Worm (Caenorhabditis elegans) whole organism, L4 larva: ENCODE results near the gene W08E12.4.
A peak's percentile ranks its signal among the peaks of the same experiment; 100 is the strongest.

Experiments used
- D1046.2 ChIP-seq: fragments of 200-800 bp; sonication (Bioruptor generic); IDR thresholded peaks from 2 replicates; pipeline ENCODE4 v1.3.6; 2022; ENCODE audit warnings: missing genetic modification characterization, missing compliant biosample characterization
- F44E2.7 ChIP-seq: fragments of 200-800 bp; sonication (Bioruptor generic); IDR thresholded peaks from 2 replicates; pipeline ENCODE4 v2.1.2; 2022; ENCODE audit warnings: missing genetic modification characterization, missing compliant biosample characterization
- F49E8.2 ChIP-seq: sonication (generic microtip); optimal IDR thresholded peaks from 2 replicates; lab custom pipeline; 2016; ENCODE audit warnings: missing compliant biosample characterization, mild to moderate bottlenecking, missing genetic modification characterization, borderline replicate concordance
- Y105C5A.15 ChIP-seq: fragments of 200-800 bp; sonication (Bioruptor generic); IDR thresholded peaks from 2 replicates; pipeline ENCODE4 v1.3.6; 2022; ENCODE audit warnings: missing genetic modification characterization, missing compliant biosample characterization
- Y48G9A.11 ChIP-seq: fragments of 200-800 bp; sonication (Bioruptor generic); IDR thresholded peaks from 2 replicates; pipeline ENCODE4 v1.3.6; 2022; ENCODE audit warnings: missing genetic modification reagents, missing genetic modification characterization, missing compliant biosample characterization
- ama-1 ChIP-seq: fragments of 150-350 bp; optimal IDR thresholded peaks from 2 replicates; lab custom pipeline; 2014; ENCODE audit warnings: inconsistent platforms, mixed read lengths
- ceh-28 ChIP-seq: fragments of 150-350 bp; optimal IDR thresholded peaks from 2 replicates; lab custom pipeline; 2014; ENCODE audit warnings: missing biosample characterization, missing genetic modification reagents, missing genetic modification characterization
- ceh-32 ChIP-seq: sonication (generic microtip); optimal IDR thresholded peaks from 2 replicates; lab custom pipeline; 2016; ENCODE audit warnings: mild to moderate bottlenecking, missing genetic modification characterization, missing compliant biosample characterization; ENCODE audit not compliant: poor library complexity
- cey-2 ChIP-seq: sonication (generic microtip); optimal IDR thresholded peaks from 3 replicates; lab custom pipeline; 2017; ENCODE audit warnings: missing genetic modification characterization, mild to moderate bottlenecking, missing compliant biosample characterization, antibody characterized with exemption, borderline replicate concordance; ENCODE audit not compliant: insufficient read depth
- ctbp-1 ChIP-seq: fragments of 200-800 bp; sonication (Bioruptor generic); IDR thresholded peaks from 2 replicates; pipeline ENCODE4 v1.3.6; 2022; ENCODE audit warnings: missing genetic modification reagents, missing genetic modification characterization, missing compliant biosample characterization
- dmd-6 ChIP-seq: fragments of 200-800 bp; sonication (Bioruptor generic); IDR thresholded peaks from 2 replicates; pipeline ENCODE4 v1.3.6; 2022; ENCODE audit warnings: missing genetic modification reagents, missing genetic modification characterization, missing compliant biosample characterization
- fkh-10 ChIP-seq: fragments of 150-350 bp; optimal IDR thresholded peaks from 2 replicates; lab custom pipeline; 2014; ENCODE audit warnings: missing biosample characterization, missing genetic modification reagents, missing genetic modification characterization
- gei-8 ChIP-seq: fragments of 200-800 bp; sonication (Bioruptor generic); optimal IDR thresholded peaks from 2 replicates; lab custom pipeline; 2018; ENCODE audit warnings: mild to moderate bottlenecking, missing genetic modification characterization, missing compliant biosample characterization
- lin-13 ChIP-seq: fragments of 150-350 bp; optimal IDR thresholded peaks from 2 replicates; lab custom pipeline; 2014; ENCODE audit warnings: missing biosample characterization, missing genetic modification reagents, missing genetic modification characterization
- lin-38 ChIP-seq: fragments of 200-800 bp; sonication (Bioruptor generic); IDR thresholded peaks from 2 replicates; pipeline ENCODE4 v1.3.6; 2022; ENCODE audit warnings: missing genetic modification reagents, missing genetic modification characterization, missing compliant biosample characterization
- mdl-1 ChIP-seq, 2 experiments: fragments of 150-350 bp in 1 of 2; sonication (generic microtip) in 1 of 2; optimal IDR thresholded peaks; 2 replicates each; lab custom pipeline; 2014 to 2017; ENCODE audit warnings: missing biosample characterization in 2 of 2, missing genetic modification characterization in 2 of 2
- mes-2 ChIP-seq: sonication (generic microtip); optimal IDR thresholded peaks from 2 replicates; lab custom pipeline; 2016; ENCODE audit warnings: missing genotype, mild to moderate bottlenecking, missing genetic modification characterization, missing compliant biosample characterization; ENCODE audit not compliant: poor library complexity, severe bottlenecking
- nhr-10 ChIP-seq: fragments of 150-350 bp; optimal IDR thresholded peaks from 2 replicates; lab custom pipeline; 2014; ENCODE audit warnings: missing biosample characterization, missing genetic modification characterization
- nhr-11 ChIP-seq: fragments of 150-350 bp; optimal IDR thresholded peaks from 2 replicates; lab custom pipeline; 2014; ENCODE audit warnings: missing biosample characterization, missing genetic modification characterization
- nhr-28 ChIP-seq: fragments of 150-350 bp; optimal IDR thresholded peaks from 2 replicates; lab custom pipeline; 2014; ENCODE audit warnings: missing biosample characterization, missing genetic modification characterization
- nhr-41 ChIP-seq: fragments of 200-800 bp; sonication (Bioruptor generic); IDR thresholded peaks from 2 replicates; pipeline ENCODE4 v1.3.6; 2022; ENCODE audit warnings: missing genetic modification reagents, missing genetic modification characterization, missing compliant biosample characterization
- nhr-42 ChIP-seq: fragments of 200-800 bp; sonication (Bioruptor generic); IDR thresholded peaks from 2 replicates; pipeline ENCODE4 v1.3.6; 2022; ENCODE audit warnings: missing genetic modification characterization, missing compliant biosample characterization
- nhr-6 ChIP-seq: fragments of 150-350 bp; optimal IDR thresholded peaks from 2 replicates; lab custom pipeline; 2014; ENCODE audit warnings: missing biosample characterization, missing genetic modification characterization
- pha-4 ChIP-seq, 2 experiments: fragments of 150-350 bp in 1 of 2; fragments of 200-800 bp in 1 of 2; sonication (Bioruptor generic) in 1 of 2; IDR thresholded peaks in 1 of 2; optimal IDR thresholded peaks in 1 of 2; 2 replicates each; pipeline versions ENCODE4 v1.3.6 to Lab custom; 2014 to 2022; ENCODE audit warnings: missing genetic modification characterization in 2 of 2, missing genetic modification reagents in 2 of 2, missing biosample characterization in 1 of 2, missing compliant biosample characterization in 1 of 2
- rbr-2 ChIP-seq: sonication (generic microtip); optimal IDR thresholded peaks from 2 replicates; lab custom pipeline; 2016; ENCODE audit warnings: missing genotype, missing genetic modification characterization, missing compliant biosample characterization
- set-16 ChIP-seq: fragments of 200-800 bp; sonication (Bioruptor generic); IDR thresholded peaks from 2 replicates; pipeline ENCODE4 v1.3.6; 2022; ENCODE audit warnings: missing genetic modification reagents, missing genetic modification characterization, missing compliant biosample characterization
- snpc-1.2 ChIP-seq: fragments of 200-800 bp; sonication (Bioruptor generic); IDR thresholded peaks from 2 replicates; pipeline ENCODE4 v1.3.6; 2022; ENCODE audit warnings: missing genetic modification reagents, missing genetic modification characterization, missing compliant biosample characterization
- tra-1 ChIP-seq: fragments of 200-800 bp; sonication (Bioruptor generic); IDR thresholded peaks from 2 replicates; pipeline ENCODE4 v1.3.6; 2022; ENCODE audit warnings: missing genetic modification reagents, missing genetic modification characterization, missing compliant biosample characterization
- unc-39 ChIP-seq: sonication (generic microtip); optimal IDR thresholded peaks from 2 replicates; lab custom pipeline; 2017; ENCODE audit warnings: missing biosample characterization, missing genetic modification characterization
- unc-62 ChIP-seq, 3 experiments: fragments of 150-350 bp in 1 of 3; sonication (generic microtip); optimal IDR thresholded peaks in 2 of 3; peaks in 1 of 3; 1 replicate in 1 of 3; 2 replicates in 2 of 3; lab custom pipeline; 2014 to 2017; ENCODE audit warnings: missing biosample characterization in 3 of 3, missing genetic modification characterization in 3 of 3, missing genetic modification reagents in 3 of 3, missing genotype in 1 of 3
- zfp-3 ChIP-seq: fragments of 200-800 bp; sonication (Bioruptor generic); conservative IDR thresholded peaks from 2 replicates; pipeline ENCODE4 v1.3.6; 2022; ENCODE audit warnings: missing genetic modification reagents, missing genetic modification characterization, missing compliant biosample characterization
- ztf-7 ChIP-seq: fragments of 150-350 bp; optimal IDR thresholded peaks from 2 replicates; lab custom pipeline; 2014; ENCODE audit warnings: missing biosample characterization, missing genetic modification characterization

The W08E12.4 gene

DNA sequence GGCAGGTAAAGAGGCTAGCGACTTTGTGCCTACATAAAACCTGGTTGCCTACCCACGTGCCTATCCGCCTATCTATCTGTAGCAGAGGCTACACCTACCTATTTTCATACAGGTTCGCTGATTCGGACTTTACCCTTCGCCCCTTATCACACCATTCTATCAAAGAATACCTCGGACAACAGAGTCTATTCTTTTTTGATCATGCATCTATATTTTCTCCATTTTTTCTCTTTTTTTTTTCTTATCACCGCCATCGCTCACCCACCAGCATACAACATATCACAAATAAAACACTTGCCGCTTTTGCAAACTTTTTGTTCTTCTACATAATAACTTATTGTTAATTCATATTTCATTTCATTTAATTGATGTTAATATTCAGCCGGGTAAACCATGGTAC, 43.6 kb upstream of the W08E12.4 start, which contains the start of gene T26C12.1 (continued):
- TF ChIP-seq zfp-3 (GFP tag; lab: Robert Waterston, UW) (no peak), Y105C5A.15 (GFP tag; lab: Robert Waterston, UW) (no peak), set-16 (GFP tag; lab: Robert Waterston, UW) (no peak), nhr-41 (no peak), D1046.2 (GFP tag; lab: Robert Waterston, UW) (no peak), tra-1 (GFP tag; lab: Robert Waterston, UW) (no peak), fkh-10 (no peak), Y48G9A.11 (GFP tag; lab: Robert Waterston, UW) (no peak), mdl-1 (tag; optimal IDR thresholded peaks at IDR 0.05; lab: Kevin White, UChicago) (peak in 1 of 2 experiments; percentile 73), rbr-2 (tag; lab: Kevin White, UChicago) (no peak), dmd-6 (GFP tag; lab: Robert Waterston, UW) (peak; percentile 57; the same call in 1 of the 2 replicates), gei-8 (GFP tag; lab: Kevin White, UChicago) (no peak), nhr-6 (tag; lab: Kevin White, UChicago) (no peak), lin-38 (no peak), unc-62 (GFP tag; optimal IDR thresholded peaks at IDR 0.05 in 1 of 2; lab: Kevin White, UChicago) (no peak), unc-62 (tag; optimal IDR thresholded peaks at IDR 0.05; lab: Kevin White, UChicago) (no peak), nhr-28 (tag; lab: Kevin White, UChicago) (peak; percentile 92), F44E2.7 (GFP tag; lab: Robert Waterston, UW) (no peak)
- TF ChIP-seq, all 104 proteins: peak for 9

DNA sequence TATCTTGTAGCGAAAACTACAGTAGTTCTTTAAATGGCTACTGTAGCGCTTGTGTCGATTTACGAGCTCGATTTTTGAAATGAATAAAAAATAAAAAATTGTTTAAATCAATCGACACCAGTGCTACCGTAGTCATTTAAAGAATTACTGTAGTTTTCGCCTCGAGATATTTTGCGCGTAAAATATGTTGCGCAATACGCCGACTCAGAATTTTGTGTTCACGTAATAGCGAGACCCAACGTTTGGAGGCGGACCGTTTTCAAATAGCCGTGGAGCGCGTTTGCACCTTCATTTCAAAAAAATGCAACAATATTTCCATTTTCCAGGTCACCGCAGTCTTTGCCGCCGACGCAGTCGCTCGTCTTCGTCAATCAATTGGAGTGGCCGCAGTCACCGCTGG, 41.9 kb upstream of the W08E12.4 start:
- no peak for TF ChIP-seq nhr-10 (tag; lab: Kevin White, UChicago)
- TF ChIP-seq F49E8.2 (tag; lab: Kevin White, UChicago): no peak
- TF ChIP-seq gei-8 (GFP tag; lab: Kevin White, UChicago): no peak

- TF ChIP-seq Y48G9A.11 (GFP tag; lab: Robert Waterston, UW): no peak
Observed at ce11 chrIV:3261761-3262160, 40.4 kb upstream of the W08E12.4 start.

DNA sequence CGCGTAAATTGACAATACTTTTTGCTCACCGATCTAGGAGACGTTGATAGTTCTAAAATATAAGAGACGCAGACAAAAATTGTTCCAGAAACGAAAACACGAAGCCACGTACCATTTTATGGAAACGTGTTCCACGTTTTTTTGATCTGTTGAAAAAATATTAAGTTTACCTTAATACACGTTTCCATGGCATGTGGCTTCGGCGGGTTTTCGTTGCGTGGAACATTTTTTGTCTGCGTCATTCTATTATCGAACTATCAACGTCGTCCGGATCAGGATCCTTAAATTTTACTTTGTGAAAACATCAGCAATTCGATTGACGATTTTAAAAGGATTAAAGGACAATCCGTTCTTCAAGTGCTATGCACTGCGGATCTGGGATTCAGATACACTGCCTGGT, 36.5 kb upstream of the W08E12.4 start, which contains the start of gene T26C12.2:
Gene T26C12.2 (minus strand): TSS at position 101 of the 400 bp plus-strand sequence.
- TF ChIP-seq nhr-11 (tag; lab: Kevin White, UChicago) (no peak), lin-13 (GFP tag; lab: Kevin White, UChicago) (no peak), ztf-7 (no peak), pha-4 (GFP tag; IDR thresholded peaks at IDR 0.05; lab: Robert Waterston, UW) (no peak), pha-4 (tag; optimal IDR thresholded peaks at IDR 0.05; lab: Kevin White, UChicago) (no peak), ceh-32 (tag; lab: Kevin White, UChicago) (no peak), ctbp-1 (GFP tag; lab: Robert Waterston, UW) (no peak), cey-2 (tag; lab: Kevin White, UChicago) (no peak), snpc-1.2 (GFP tag; lab: Robert Waterston, UW) (no peak), ceh-28 (tag; lab: Kevin White, UChicago) (no peak), ama-1 (lab: Kevin White, UChicago) (no peak)

DNA sequence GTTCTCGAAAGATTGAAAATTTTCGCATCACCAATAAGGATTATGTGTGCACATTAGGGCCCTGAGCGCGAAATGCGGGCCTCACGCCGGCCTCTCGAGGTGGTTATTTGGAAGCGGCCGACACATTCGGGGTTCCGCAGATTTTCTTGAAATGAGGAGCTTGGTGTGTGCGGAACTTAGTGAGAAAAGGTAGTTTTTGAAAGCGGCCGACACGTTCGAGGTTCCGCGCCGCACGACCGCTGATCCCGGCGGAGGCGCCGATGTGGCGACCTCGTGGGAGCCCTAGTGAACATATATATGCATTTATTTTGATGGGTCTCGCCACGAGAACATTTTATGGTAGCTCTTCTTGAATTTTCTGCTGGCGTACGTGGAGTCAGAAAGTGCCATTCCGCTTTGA, 35.3 kb upstream of the W08E12.4 start:
- peak; percentile 73 for TF ChIP-seq set-16 (GFP tag; lab: Robert Waterston, UW)
- TF ChIP-seq unc-39: no peak
- TF ChIP-seq mes-2: no peak
- no peak for TF ChIP-seq gei-8 (GFP tag; lab: Kevin White, UChicago)
- TF ChIP-seq nhr-42 (GFP tag; lab: Robert Waterston, UW): 0 out of 2 replicates have a peak, but pooled peaks have one; percentile 12
